Fruit fly (Drosophila melanogaster) whole organism, embryonic: ENCODE measurements around the gene mRpS23.

ENCODE experiments used
- CG4424 ChIP-seq: fragments of 200-800 bp; sonication (Bioruptor generic); optimal IDR thresholded peaks from 3 replicates; lab custom pipeline; 2016; ENCODE audit warnings: missing biosample characterization, missing genetic modification characterization
- CG9215 ChIP-seq: fragments of 200-800 bp; sonication (Bioruptor generic); IDR thresholded peaks from 2 replicates; pipeline ENCODE4 v1.3.6; 2022; ENCODE audit warnings: missing biosample characterization, missing genetic modification characterization
- Sox102F ChIP-seq: fragments of 200-800 bp; sonication (Bioruptor generic); optimal IDR thresholded peaks from 2 replicates; lab custom pipeline; 2018; ENCODE audit warnings: missing biosample characterization, mild to moderate bottlenecking, missing genetic modification characterization, moderate library complexity
- Spps ChIP-seq: fragments of 200-800 bp; sonication (Bioruptor generic); optimal IDR thresholded peaks from 2 replicates; lab custom pipeline; 2018; ENCODE audit warnings: missing biosample characterization, mild to moderate bottlenecking, missing genetic modification characterization
- ara ChIP-seq: fragments of 200-800 bp; sonication (Bioruptor generic); IDR thresholded peaks from 2 replicates; pipeline ENCODE4 v1.3.6; 2022; ENCODE audit warnings: missing biosample characterization, missing genetic modification characterization
- fd64A ChIP-seq: fragments of 200-800 bp; sonication (Bioruptor generic); optimal IDR thresholded peaks from 3 replicates; lab custom pipeline; 2018; ENCODE audit warnings: missing biosample characterization, mild to moderate bottlenecking, missing genetic modification characterization
- luna ChIP-seq: fragments of 200-800 bp; sonication (Bioruptor generic); optimal IDR thresholded peaks from 2 replicates; lab custom pipeline; 2016; ENCODE audit warnings: missing biosample characterization, missing genetic modification characterization
- schlank ChIP-seq: fragments of 200-800 bp; sonication (Bioruptor generic); optimal IDR thresholded peaks from 2 replicates; lab custom pipeline; 2018; ENCODE audit warnings: missing biosample characterization, mild to moderate bottlenecking, missing genetic modification characterization

DNA sequence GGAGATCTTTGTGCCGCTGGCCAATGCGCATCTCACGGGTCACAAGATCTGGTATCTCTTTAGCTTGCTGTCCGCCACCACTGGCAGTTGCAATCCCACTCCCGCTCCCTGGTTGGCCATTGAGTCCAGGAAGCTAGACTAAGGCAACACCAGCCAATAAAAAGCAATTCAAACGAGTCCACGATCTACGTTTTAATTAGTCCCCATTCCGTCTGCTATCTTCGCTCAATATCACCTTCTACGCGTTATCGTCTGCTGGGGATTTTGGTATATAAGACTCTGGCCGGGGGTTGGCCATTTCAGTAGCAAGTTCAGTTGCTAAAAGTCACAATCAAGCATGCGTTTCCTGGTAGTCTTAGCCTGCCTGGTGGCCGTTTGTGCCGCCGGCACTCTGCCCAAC is 12.8 kb upstream of the mRpS23 start, which contains the start of gene CG7953:
- TF ChIP-seq luna (GFP tag; lab: Kevin White, UChicago) (no peak), schlank (tag; lab: Kevin White, UChicago) (no peak), fd64A (GFP tag; lab: Kevin White, UChicago) (no peak), Sox102F (GFP tag; lab: Kevin White, UChicago) (no peak), CG4424 (GFP tag; lab: Kevin White, UChicago) (no peak), ara (GFP tag; lab: Robert Waterston, UW) (no peak), Spps (tag; lab: Kevin White, UChicago) (no peak), CG9215 (GFP tag; lab: Robert Waterston, UW) (no peak)
